Fruit fly (Drosophila melanogaster): Measurements from ENCODE around the gene CG45095.

DNA sequence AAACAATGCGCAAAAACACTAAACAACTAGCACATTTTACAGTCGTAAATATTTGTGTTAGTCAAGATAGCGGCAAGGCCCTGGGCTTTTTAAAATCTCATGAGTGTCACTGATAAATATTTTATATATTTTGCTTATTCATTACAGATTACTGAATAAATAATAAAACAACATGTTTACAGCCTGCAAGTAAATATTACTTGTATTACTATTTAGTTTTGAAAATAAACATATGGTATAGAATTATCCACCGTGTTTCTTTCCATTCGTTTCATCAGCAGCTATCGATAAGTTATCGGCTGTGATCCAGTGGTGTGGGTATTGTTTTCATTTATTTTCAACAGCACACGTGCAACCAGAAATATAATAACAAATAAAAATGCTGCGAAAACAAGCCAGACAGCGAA is 27.8 kb upstream of the CG45095 start, which contains the start of the genes shams and CG11920:
- TF ChIP-seq CG8478 (optimal IDR thresholded peaks at IDR 0.05) (no peak), CTCF (optimal IDR thresholded peaks at IDR 0.05) (no peak)
